Worm (Caenorhabditis elegans) whole organism, mixed stage, embryonic: ENCODE data around the gene alh-3.

Source experiments
- cnd-1 ChIP-seq: fragments of 200-800 bp; sonication (Bioruptor generic); optimal IDR thresholded peaks from 2 replicates; lab custom pipeline; 2018; ENCODE audit warnings: mild to moderate bottlenecking, missing genetic modification characterization, missing compliant biosample characterization
- drap-1 ChIP-seq: fragments of 200-800 bp; sonication (Bioruptor generic); optimal IDR thresholded peaks from 3 replicates; lab custom pipeline; 2018; ENCODE audit warnings: mild to moderate bottlenecking, missing genetic modification characterization, missing compliant biosample characterization
- elt-3 ChIP-seq: fragments of 150-350 bp; optimal IDR thresholded peaks from 2 replicates; lab custom pipeline; 2014; ENCODE audit warnings: missing biosample characterization, missing genetic modification characterization
- lin-13 ChIP-seq: fragments of 150-350 bp; optimal IDR thresholded peaks from 2 replicates; lab custom pipeline; 2014; ENCODE audit warnings: missing biosample characterization, missing genetic modification characterization
- lsy-2 ChIP-seq: fragments of 150-350 bp; optimal IDR thresholded peaks from 2 replicates; lab custom pipeline; 2014; ENCODE audit warnings: missing biosample characterization, missing genetic modification characterization
- mls-2 ChIP-seq: sonication (generic microtip); optimal IDR thresholded peaks from 2 replicates; lab custom pipeline; 2016; ENCODE audit warnings: mild to moderate bottlenecking, missing genetic modification characterization, moderate library complexity, missing compliant biosample characterization
- nhr-12 ChIP-seq: fragments of 150-350 bp; optimal IDR thresholded peaks from 2 replicates; lab custom pipeline; 2014; ENCODE audit warnings: missing biosample characterization, missing genetic modification characterization
- nhr-237 ChIP-seq: fragments of 150-350 bp; optimal IDR thresholded peaks from 2 replicates; lab custom pipeline; 2014; ENCODE audit warnings: missing biosample characterization, missing genetic modification characterization
- nhr-76 ChIP-seq: sonication (generic microtip); optimal IDR thresholded peaks from 2 replicates; lab custom pipeline; 2017; ENCODE audit warnings: missing biosample characterization, missing genetic modification characterization
- sem-2 ChIP-seq: fragments of 200-800 bp; sonication (Bioruptor generic); optimal IDR thresholded peaks from 2 replicates; lab custom pipeline; 2018; ENCODE audit warnings: mild to moderate bottlenecking, missing genetic modification characterization, missing compliant biosample characterization
- snpc-4 ChIP-seq: fragments of 150-350 bp; optimal IDR thresholded peaks from 2 replicates; lab custom pipeline; 2014; ENCODE audit warnings: missing biosample characterization, missing genetic modification characterization
- unc-39 ChIP-seq: fragments of 150-350 bp; optimal IDR thresholded peaks from 2 replicates; lab custom pipeline; 2014; ENCODE audit warnings: missing biosample characterization, missing genetic modification characterization
- zip-8 ChIP-seq: fragments of 150-350 bp; optimal IDR thresholded peaks from 2 replicates; lab custom pipeline; 2014; ENCODE audit warnings: missing biosample characterization, missing genetic modification characterization
- ztf-11 ChIP-seq: fragments of 150-350 bp; optimal IDR thresholded peaks from 2 replicates; lab custom pipeline; 2014; ENCODE audit warnings: missing biosample characterization, missing genetic modification characterization

ce11 chrIV:11062984-11063613 lies 40.7 kb downstream of the alh-3 start:
- TF ChIP-seq snpc-4 (tag; lab: Kevin White, UChicago) (no peak), cnd-1 (tag; lab: Kevin White, UChicago) (no peak), ztf-11 (tag; lab: Kevin White, UChicago) (no peak), lsy-2 (no peak), elt-3 (tag; lab: Kevin White, UChicago) (no peak), lin-13 (tag; lab: Kevin White, UChicago) (no peak), drap-1 (GFP tag; lab: Kevin White, UChicago) (no peak), unc-39 (tag; lab: Kevin White, UChicago) (no peak), nhr-76 (tag; lab: Kevin White, UChicago) (no peak), mls-2 (tag; lab: Kevin White, UChicago) (no peak), sem-2 (GFP tag; lab: Kevin White, UChicago) (no peak), nhr-237 (tag; lab: Kevin White, UChicago) (no peak), nhr-12 (no peak), zip-8 (tag; lab: Kevin White, UChicago) (no peak)
